Worm (Caenorhabditis elegans): ENCODE results near the gene T04A11.1.

ce11 chrIV:12454750-12455149, 22.1 kb downstream of the T04A11.1 start, which contains the start of gene smz-1:
- TF ChIP-seq snu-23 (GFP tag; optimal IDR thresholded peaks at IDR 0.05), result no peak
- TF ChIP-seq jun-1 (tag; optimal IDR thresholded peaks at IDR 0.05), result no peak

Data from whole organism, L1 larva.